Fruit fly (Drosophila melanogaster) S2 (cell line): ENCODE measurements around the gene shps.

ENCODE experiments used
- CG8478 ChIP-seq: fragments of >200 bp; optimal IDR thresholded peaks from 2 replicates; lab custom pipeline; 2018
- CTCF ChIP-seq, 2 experiments: fragments of >200 bp; optimal IDR thresholded peaks; 2 replicates each; lab custom pipeline; 2018

- TF ChIP-seq CG8478 (lab: Kevin White, UChicago) (no peak), CTCF (optimal IDR thresholded peaks at IDR 0.05; lab: Kevin White, UChicago) (no peak)
Measured at dm6 chr3R:24303060-24303459, 23.7 kb downstream of the shps start.
